Fruit fly (Drosophila melanogaster) whole organism, embryonic: ENCODE data around the gene CG34305.

Experiments
- Adf1 ChIP-seq: fragments of 200-800 bp; sonication (Bioruptor generic); IDR thresholded peaks from 2 replicates; pipeline ENCODE4 v1.3.6; 2022; ENCODE audit warnings: missing biosample characterization, missing genetic modification characterization
- Awh ChIP-seq: fragments of 200-800 bp; sonication (Bioruptor generic); IDR thresholded peaks from 2 replicates; pipeline ENCODE4, ENCODE4 v1.3.6; 2022; ENCODE audit warnings: missing biosample characterization, missing genetic modification characterization
- CG10147 ChIP-seq: fragments of 200-800 bp; sonication (Bioruptor generic); optimal IDR thresholded peaks from 2 replicates; lab custom pipeline; 2019; ENCODE audit warnings: missing biosample characterization, mild to moderate bottlenecking, missing genetic modification characterization, moderate library complexity
- CG10209 ChIP-seq: fragments of 200-800 bp; sonication (Bioruptor generic); optimal IDR thresholded peaks from 3 replicates; lab custom pipeline; 2017; ENCODE audit warnings: missing biosample characterization, mild to moderate bottlenecking, missing genetic modification characterization, missing genetic modification reagents
- CG10274 ChIP-seq: fragments of 200-800 bp; sonication (Bioruptor generic); optimal IDR thresholded peaks from 3 replicates; lab custom pipeline; 2017; ENCODE audit warnings: missing biosample characterization, mild to moderate bottlenecking, missing genetic modification characterization
- CG10979 ChIP-seq: fragments of 200-800 bp; sonication (Bioruptor generic); optimal IDR thresholded peaks from 2 replicates; lab custom pipeline; 2018; ENCODE audit warnings: missing biosample characterization, mild to moderate bottlenecking, missing genetic modification characterization, moderate library complexity
- CG14860 ChIP-seq: fragments of 200-800 bp; sonication (Bioruptor generic); IDR thresholded peaks from 3 replicates; pipeline ENCODE4 v1.3.6; 2022; ENCODE audit warnings: missing biosample characterization, missing genetic modification characterization; ENCODE audit not compliant: partially characterized antibody
- CG1647 ChIP-seq: fragments of 200-800 bp; sonication (Bioruptor generic); optimal IDR thresholded peaks from 3 replicates; lab custom pipeline; 2016; ENCODE audit warnings: missing biosample characterization, missing genetic modification characterization
- CG17328 ChIP-seq: fragments of 200-800 bp; sonication (Bioruptor generic); IDR thresholded peaks from 2 replicates; pipeline ENCODE4 v1.3.6; 2022; ENCODE audit warnings: missing biosample characterization, missing genetic modification characterization
- CG31388 ChIP-seq: fragments of 200-800 bp; sonication (Bioruptor generic); optimal IDR thresholded peaks from 2 replicates; lab custom pipeline; 2016; ENCODE audit warnings: missing biosample characterization, missing genetic modification characterization
- CG6272 ChIP-seq: fragments of 200-800 bp; sonication (Bioruptor generic); IDR thresholded peaks from 2 replicates; pipeline ENCODE4 v1.3.6; 2022; ENCODE audit warnings: missing biosample characterization, missing genetic modification characterization
- CG7556 ChIP-seq: fragments of 200-800 bp; sonication (Bioruptor generic); optimal IDR thresholded peaks from 2 replicates; lab custom pipeline; 2017; ENCODE audit warnings: missing biosample characterization, mild to moderate bottlenecking, missing genetic modification characterization
- CG7928 ChIP-seq: fragments of 200-800 bp; sonication (Bioruptor generic); optimal IDR thresholded peaks from 2 replicates; lab custom pipeline; 2017; ENCODE audit warnings: missing biosample characterization, mild to moderate bottlenecking, missing genetic modification characterization
- CG9817 ChIP-seq: fragments of 200-800 bp; sonication (Bioruptor generic); optimal IDR thresholded peaks from 2 replicates; lab custom pipeline; 2018; ENCODE audit warnings: missing biosample characterization, mild to moderate bottlenecking, missing genetic modification characterization, moderate library complexity
- CG9932 ChIP-seq: fragments of 200-800 bp; sonication (Bioruptor generic); IDR thresholded peaks from 2 replicates; pipeline ENCODE4 v1.3.6; 2022; ENCODE audit warnings: missing biosample characterization, missing genetic modification characterization
- D ChIP-seq, 2 experiments: fragments of 200-800 bp in 1 of 2; fragments of >200 bp in 1 of 2; sonication (Bioruptor generic) in 1 of 2; optimal IDR thresholded peaks; 2 replicates in 1 of 2; 3 replicates in 1 of 2; lab custom pipeline; 2017; ENCODE audit warnings: mild to moderate bottlenecking in 1 of 2, missing biosample characterization in 1 of 2, missing genetic modification characterization in 1 of 2, missing genetic modification reagents in 1 of 2
- Dek ChIP-seq: fragments of 200-800 bp; sonication (Bioruptor generic); optimal IDR thresholded peaks from 3 replicates; lab custom pipeline; 2019; ENCODE audit warnings: missing biosample characterization, mild to moderate bottlenecking, missing genetic modification characterization, moderate library complexity
- Eip74EF ChIP-seq, 2 experiments: fragments of 200-800 bp in 1 of 2; fragments of >200 bp in 1 of 2; sonication (Bioruptor generic) in 1 of 2; optimal IDR thresholded peaks; 2 replicates each; lab custom pipeline; 2017 to 2019; ENCODE audit warnings: missing biosample characterization in 2 of 2, missing genetic modification characterization in 2 of 2, mild to moderate bottlenecking in 1 of 2, moderate library complexity in 1 of 2
- Ets65A ChIP-seq: fragments of 200-800 bp; sonication (Bioruptor generic); peaks from one replicate; lab custom pipeline; 2016; ENCODE audit warnings: missing biosample characterization, missing genetic modification characterization
- Fer2 ChIP-seq: fragments of 200-800 bp; sonication (Bioruptor generic); optimal IDR thresholded peaks from 2 replicates; lab custom pipeline; 2018; ENCODE audit warnings: missing biosample characterization, mild to moderate bottlenecking, missing genetic modification characterization, moderate library complexity
- HHEX ChIP-seq: fragments of 200-800 bp; sonication (Bioruptor generic); optimal IDR thresholded peaks from 3 replicates; lab custom pipeline; 2017; ENCODE audit warnings: missing biosample characterization, mild to moderate bottlenecking, missing genetic modification characterization, missing genetic modification reagents
- HLH4C ChIP-seq: fragments of 200-800 bp; sonication (Bioruptor generic); IDR thresholded peaks from 3 replicates; pipeline ENCODE4 v1.3.6; 2022; ENCODE audit warnings: missing biosample characterization, missing genetic modification characterization; ENCODE audit not compliant: partially characterized antibody
- Hmr ChIP-seq: fragments of 200-800 bp; sonication (Bioruptor generic); optimal IDR thresholded peaks from 3 replicates; lab custom pipeline; 2017; ENCODE audit warnings: mild to moderate bottlenecking, missing biosample characterization, missing genetic modification reagents, missing genetic modification characterization
- Neu2 ChIP-seq: fragments of 200-800 bp; sonication (Bioruptor generic); optimal IDR thresholded peaks from 3 replicates; lab custom pipeline; 2016; ENCODE audit warnings: missing biosample characterization, missing genetic modification characterization, borderline replicate concordance
- Optix ChIP-seq: fragments of 200-800 bp; sonication (Bioruptor generic); IDR thresholded peaks from 3 replicates; pipeline ENCODE4 v1.3.6; 2022; ENCODE audit warnings: missing biosample characterization, missing genetic modification characterization
- aop ChIP-seq: fragments of 200-800 bp; sonication (Bioruptor generic); IDR thresholded peaks from 2 replicates; pipeline ENCODE4 v1.3.6; 2022; ENCODE audit warnings: missing biosample characterization, missing genetic modification characterization
- ase ChIP-seq: fragments of 200-800 bp; sonication (Bioruptor generic); IDR thresholded peaks from 3 replicates; pipeline ENCODE4 v1.3.6; 2022; ENCODE audit warnings: missing biosample characterization, missing genetic modification characterization
- bab2 ChIP-seq: fragments of 200-800 bp; sonication (Bioruptor generic); optimal IDR thresholded peaks from 2 replicates; lab custom pipeline; 2016; ENCODE audit warnings: missing biosample characterization, missing genetic modification characterization
- cato ChIP-seq: fragments of 200-800 bp; sonication (Bioruptor generic); optimal IDR thresholded peaks from 2 replicates; lab custom pipeline; 2016; ENCODE audit warnings: missing biosample characterization, missing genetic modification characterization, borderline replicate concordance
- corto ChIP-seq: fragments of 200-800 bp; sonication (Bioruptor generic); optimal IDR thresholded peaks from 2 replicates; lab custom pipeline; 2016; ENCODE audit warnings: missing biosample characterization, mild to moderate bottlenecking, missing genetic modification characterization, moderate library complexity
- croc ChIP-seq: fragments of 200-800 bp; sonication (Bioruptor generic); conservative IDR thresholded peaks from 3 replicates; pipeline ENCODE4 v1.3.6; 2022; ENCODE audit warnings: missing biosample characterization, missing genetic modification characterization
- gce ChIP-seq: fragments of 200-800 bp; sonication (Bioruptor generic); IDR thresholded peaks from 3 replicates; pipeline ENCODE4 v1.3.6; 2022; ENCODE audit warnings: missing biosample characterization, missing genetic modification characterization
- gcm ChIP-seq: fragments of 200-800 bp; sonication (Bioruptor generic); optimal IDR thresholded peaks from 2 replicates; lab custom pipeline; 2019; ENCODE audit warnings: missing biosample characterization, mild to moderate bottlenecking, missing genetic modification characterization, moderate library complexity
- grau ChIP-seq: fragments of 200-800 bp; optimal IDR thresholded peaks from 3 replicates; lab custom pipeline; 2019; ENCODE audit warnings: missing biosample characterization, mild to moderate bottlenecking, missing genetic modification characterization, moderate library complexity
- gsb-n ChIP-seq: fragments of 200-800 bp; sonication (Bioruptor generic); optimal IDR thresholded peaks from 3 replicates; lab custom pipeline; 2018; ENCODE audit warnings: missing biosample characterization, mild to moderate bottlenecking, missing genetic modification characterization
- kni ChIP-seq: fragments of 200-800 bp; sonication (Bioruptor generic); optimal IDR thresholded peaks from 3 replicates; lab custom pipeline; 2017; ENCODE audit warnings: mild to moderate bottlenecking, missing biosample characterization, missing genetic modification reagents, missing genetic modification characterization
- maf-S ChIP-seq: fragments of 200-800 bp; sonication (Bioruptor generic); optimal IDR thresholded peaks from 2 replicates; lab custom pipeline; 2016; ENCODE audit warnings: missing biosample characterization, missing genetic modification characterization
- nom ChIP-seq: fragments of 200-800 bp; sonication (Bioruptor generic); optimal IDR thresholded peaks from 2 replicates; lab custom pipeline; 2017; ENCODE audit warnings: missing biosample characterization, missing genetic modification characterization, mild to moderate bottlenecking, moderate library complexity, missing genetic modification reagents
- pan ChIP-seq, 4 experiments: fragments of >200 bp in 3 of 4; fragments of 200-800 bp in 1 of 4; sonication (Bioruptor generic) in 1 of 4; optimal IDR thresholded peaks in 3 of 4; IDR thresholded peaks in 1 of 4; 2 replicates each; pipeline versions ENCODE4 v1.3.6 to Lab custom; 2017 to 2022; ENCODE audit warnings: missing biosample characterization in 2 of 4, missing genetic modification characterization in 2 of 4, mixed read lengths in 1 of 4
- pros ChIP-seq: fragments of 200-800 bp; sonication (Bioruptor generic); optimal IDR thresholded peaks from 3 replicates; lab custom pipeline; 2019; ENCODE audit warnings: missing biosample characterization, mild to moderate bottlenecking, missing genetic modification characterization, moderate library complexity
- psq ChIP-seq: fragments of 200-800 bp; sonication (Bioruptor generic); optimal IDR thresholded peaks from 2 replicates; lab custom pipeline; 2017; ENCODE audit warnings: missing biosample characterization, missing genetic modification characterization
- ro ChIP-seq: fragments of 200-800 bp; sonication (Bioruptor generic); IDR thresholded peaks from 2 replicates; pipeline ENCODE4 v1.3.6; 2022; ENCODE audit warnings: missing biosample characterization, missing genetic modification characterization
- sima ChIP-seq: fragments of 200-800 bp; sonication (Bioruptor generic); optimal IDR thresholded peaks from 2 replicates; lab custom pipeline; 2016; ENCODE audit warnings: missing biosample characterization, missing genetic modification characterization
- stwl ChIP-seq: fragments of 200-800 bp; sonication (Bioruptor generic); optimal IDR thresholded peaks from 3 replicates; lab custom pipeline; 2018; ENCODE audit warnings: missing biosample characterization, mild to moderate bottlenecking, missing genetic modification characterization, moderate library complexity
- toy ChIP-seq: fragments of 200-800 bp; sonication (Bioruptor generic); IDR thresholded peaks from 2 replicates; pipeline ENCODE4 v1.3.6; 2022; ENCODE audit warnings: missing biosample characterization, missing genetic modification characterization
- trh ChIP-seq: fragments of 200-800 bp; sonication (Bioruptor generic); optimal IDR thresholded peaks from 2 replicates; lab custom pipeline; 2016; ENCODE audit warnings: missing biosample characterization, missing genetic modification characterization
- tup ChIP-seq: fragments of 200-800 bp; sonication (Bioruptor generic); optimal IDR thresholded peaks from 2 replicates; lab custom pipeline; 2016; ENCODE audit warnings: missing biosample characterization, mild to moderate bottlenecking, missing genetic modification characterization, moderate library complexity
- unpg ChIP-seq: fragments of 200-800 bp; sonication (Bioruptor generic); optimal IDR thresholded peaks from 3 replicates; lab custom pipeline; 2018; ENCODE audit warnings: missing biosample characterization, mild to moderate bottlenecking, missing genetic modification characterization, moderate library complexity

The CG34305 gene

DNA sequence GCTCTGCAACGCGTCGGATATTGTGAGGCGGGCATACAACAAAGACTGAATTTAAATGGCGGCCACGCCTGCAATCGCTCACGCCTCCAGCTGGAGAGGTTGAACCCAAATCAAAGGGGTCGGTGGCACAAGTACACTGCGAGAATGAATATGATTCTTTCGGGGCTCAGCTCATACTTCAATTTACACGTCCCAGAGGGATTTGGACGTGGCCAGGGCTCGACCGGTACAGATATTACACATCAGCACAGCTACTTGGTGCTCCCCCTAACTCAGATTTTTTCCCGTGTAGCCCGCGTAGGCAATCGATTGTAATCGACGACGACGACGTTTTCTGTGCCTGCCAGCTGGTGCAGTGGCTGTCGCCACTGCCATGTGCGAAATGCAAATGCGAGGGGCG lies 28.9 kb downstream of the CG34305 start (continued):
- TF ChIP-seq CG31388 (GFP tag; lab: Kevin White, UChicago) (peak; percentile 40), tup (GFP tag; lab: Kevin White, UChicago) (peak; percentile 32), corto (no peak), Awh (GFP tag; lab: Robert Waterston, UW) (peak; percentile 90), D (optimal IDR thresholded peaks at IDR 0.05; lab: Kevin White, UChicago) (no peak), D (GFP tag; optimal IDR thresholded peaks at IDR 0.05; lab: Kevin White, UChicago) (peak; percentile 70), CG14860 (no peak), CG10274 (GFP tag; lab: Kevin White, UChicago) (peak; percentile 37), kni (GFP tag; lab: Kevin White, UChicago) (peak; percentile 48), HLH4C (no peak), ase (GFP tag; lab: Robert Waterston, UW) (peak; percentile 87), trh (GFP tag; lab: Kevin White, UChicago) (peak; percentile 1), unpg (GFP tag; lab: Kevin White, UChicago) (peak; percentile 75), toy (GFP tag; lab: Robert Waterston, UW) (peak; percentile 61; the same call in 1 of the 2 replicates), CG10209 (GFP tag; lab: Kevin White, UChicago) (peak; percentile 72), CG7556 (GFP tag; lab: Kevin White, UChicago) (peak; percentile 55), cato (GFP tag; lab: Kevin White, UChicago) (peak; percentile 47), gsb-n (peak; percentile 48), bab2 (GFP tag; lab: Kevin White, UChicago) (peak; percentile 74), psq (GFP tag; lab: Kevin White, UChicago) (no peak), Adf1 (GFP tag; lab: Robert Waterston, UW) (peak; percentile 36; the same call in 1 of the 2 replicates), HHEX (peak; percentile 81), CG7928 (GFP tag; lab: Kevin White, UChicago) (peak; percentile 15), gce (peak; percentile 89), pan (optimal IDR thresholded peaks at IDR 0.05; lab: Kevin White, UChicago) (no peak), pan (GFP tag; optimal IDR thresholded peaks at IDR 0.05 in 1 of 2, IDR thresholded peaks at IDR 0.05 in 1 of 2) (peak in 1 of 2 experiments; percentile 92), Hmr (GFP tag; lab: Kevin White, UChicago) (peak; percentile 62), Dek (tag; lab: Kevin White, UChicago) (peak; percentile 44), CG17328 (GFP tag; lab: Robert Waterston, UW) (peak; percentile 86), nom (GFP tag; lab: Kevin White, UChicago) (peak; percentile 79), CG9817 (tag; lab: Kevin White, UChicago) (peak; percentile 70), Neu2 (GFP tag; lab: Kevin White, UChicago) (no peak), stwl (no peak), croc (peak; percentile 74), Fer2 (tag; lab: Kevin White, UChicago) (no peak), CG6272 (GFP tag; lab: Robert Waterston, UW) (peak; percentile 83), Eip74EF (GFP tag; optimal IDR thresholded peaks at IDR 0.05; lab: Kevin White, UChicago) (peak in 1 of 2 experiments; percentile 53), pros (GFP tag; lab: Kevin White, UChicago) (no peak), CG10979 (tag; lab: Kevin White, UChicago) (peak; percentile 67), ro (GFP tag; lab: Robert Waterston, UW) (peak; percentile 79), Optix (peak; percentile 87), gcm (GFP tag; lab: Kevin White, UChicago) (peak; percentile 37), CG1647 (GFP tag; lab: Kevin White, UChicago) (peak; percentile 71), maf-S (peak; percentile 46), CG9932 (GFP tag; lab: Robert Waterston, UW) (peak; percentile 55; the same call in 1 of the 2 replicates), sima (GFP tag; lab: Kevin White, UChicago) (no peak), Ets65A (GFP tag; lab: Kevin White, UChicago) (peak; percentile 98), CG10147 (GFP tag; lab: Kevin White, UChicago) (no peak), aop (GFP tag; lab: Robert Waterston, UW) (peak; percentile 74; the same call in 1 of the 2 replicates), grau (tag; lab: Kevin White, UChicago) (peak; percentile 70)
